Worm (Caenorhabditis elegans): ENCODE data around the gene nhx-9.

ce11 chrIV:11924092-11924491 is 6.6 kb upstream of the nhx-9 start:
- TF ChIP-seq pha-4 (tag; optimal IDR thresholded peaks at IDR 0.05) = no peak
- TF ChIP-seq fkh-2 (tag; optimal IDR thresholded peaks at IDR 0.05) = no peak
- TF ChIP-seq mml-1 (tag; optimal IDR thresholded peaks at IDR 0.05) = no peak
- no peak for TF ChIP-seq snpc-4 (tag; optimal IDR thresholded peaks at IDR 0.05)
- TF ChIP-seq nhr-76 (tag; optimal IDR thresholded peaks at IDR 0.05) = no peak
- TF ChIP-seq ceh-82 (tag; optimal IDR thresholded peaks at IDR 0.05) = no peak
- TF ChIP-seq nhr-11 (tag; optimal IDR thresholded peaks at IDR 0.05) = no peak
- no peak for TF ChIP-seq nhr-237 (tag; optimal IDR thresholded peaks at IDR 0.05)
- TF ChIP-seq nhr-28 (tag; optimal IDR thresholded peaks at IDR 0.05) = no peak

Measured in whole organism, L3 larva.